Fruit fly (Drosophila melanogaster) whole organism, embryonic: Measurements from ENCODE around the gene dtn.

Experiments
- Blimp-1 ChIP-seq: fragments of 200-800 bp; sonication (Bioruptor generic); optimal IDR thresholded peaks from 3 replicates; lab custom pipeline; 2018; ENCODE audit warnings: missing biosample characterization, missing genetic modification characterization, mild to moderate bottlenecking, moderate library complexity, missing genetic modification reagents
- CG10147 ChIP-seq: fragments of 200-800 bp; sonication (Bioruptor generic); optimal IDR thresholded peaks from 2 replicates; lab custom pipeline; 2019; ENCODE audit warnings: missing biosample characterization, mild to moderate bottlenecking, missing genetic modification characterization, moderate library complexity
- CG10209 ChIP-seq: fragments of 200-800 bp; sonication (Bioruptor generic); optimal IDR thresholded peaks from 3 replicates; lab custom pipeline; 2017; ENCODE audit warnings: missing biosample characterization, mild to moderate bottlenecking, missing genetic modification characterization, missing genetic modification reagents
- CG10543 ChIP-seq: fragments of 200-800 bp; sonication (Bioruptor generic); optimal IDR thresholded peaks from 3 replicates; lab custom pipeline; 2017; ENCODE audit warnings: missing biosample characterization, mild to moderate bottlenecking, missing genetic modification characterization, moderate library complexity
- CG10959 ChIP-seq: fragments of 200-800 bp; sonication (Bioruptor generic); IDR thresholded peaks from 2 replicates; pipeline ENCODE4 v1.3.6; 2022; ENCODE audit warnings: missing biosample characterization, missing genetic modification characterization
- CG12942 ChIP-seq: fragments of 200-800 bp; sonication (Bioruptor generic); optimal IDR thresholded peaks from 3 replicates; lab custom pipeline; 2016; ENCODE audit warnings: missing biosample characterization, missing genetic modification characterization
- CG14667 ChIP-seq: fragments of 200-800 bp; sonication (Bioruptor generic); IDR thresholded peaks from 2 replicates; pipeline ENCODE4 v1.3.6; 2022; ENCODE audit warnings: missing biosample characterization, missing genetic modification characterization
- CG17328 ChIP-seq: fragments of 200-800 bp; sonication (Bioruptor generic); IDR thresholded peaks from 2 replicates; pipeline ENCODE4 v1.3.6; 2022; ENCODE audit warnings: missing biosample characterization, missing genetic modification characterization
- CG17359 ChIP-seq: fragments of 200-800 bp; sonication (Bioruptor generic); optimal IDR thresholded peaks from 3 replicates; lab custom pipeline; 2018; ENCODE audit warnings: missing biosample characterization, mild to moderate bottlenecking, missing genetic modification characterization, moderate library complexity
- CG17612 ChIP-seq: fragments of 200-800 bp; sonication (Bioruptor generic); IDR thresholded peaks from 2 replicates; pipeline ENCODE4 v1.3.6; 2022; ENCODE audit warnings: missing biosample characterization, missing genetic modification characterization
- CG2199 ChIP-seq: fragments of 200-800 bp; sonication (Bioruptor generic); IDR thresholded peaks from 3 replicates; pipeline ENCODE4 v1.3.6; 2022; ENCODE audit warnings: missing biosample characterization, missing genetic modification characterization
- CG2889 ChIP-seq: fragments of 200-800 bp; sonication (Bioruptor generic); IDR thresholded peaks from 3 replicates; pipeline ENCODE4 v1.3.6; 2022; ENCODE audit warnings: missing biosample characterization, missing genetic modification characterization
- CG30431 ChIP-seq: fragments of 200-800 bp; sonication (Bioruptor generic); optimal IDR thresholded peaks from 2 replicates; lab custom pipeline; 2017; ENCODE audit warnings: missing biosample characterization, missing genetic modification characterization
- CG4424 ChIP-seq: fragments of 200-800 bp; sonication (Bioruptor generic); optimal IDR thresholded peaks from 3 replicates; lab custom pipeline; 2016; ENCODE audit warnings: missing biosample characterization, missing genetic modification characterization
- CG4730 ChIP-seq: fragments of 200-800 bp; sonication (Bioruptor generic); IDR thresholded peaks from 2 replicates; pipeline ENCODE4 v1.3.6; 2022; ENCODE audit warnings: missing biosample characterization, missing genetic modification characterization
- CG8944 ChIP-seq: fragments of 200-800 bp; sonication (Bioruptor generic); optimal IDR thresholded peaks from 3 replicates; lab custom pipeline; 2016; ENCODE audit warnings: missing biosample characterization, missing genetic modification characterization
- CG9609 ChIP-seq: fragments of 200-800 bp; sonication (Bioruptor generic); optimal IDR thresholded peaks from 3 replicates; lab custom pipeline; 2016; ENCODE audit warnings: missing biosample characterization, missing genetic modification characterization
- CG9876 ChIP-seq: fragments of 200-800 bp; sonication (Bioruptor generic); optimal IDR thresholded peaks from 2 replicates; lab custom pipeline; 2016; ENCODE audit warnings: missing biosample characterization, missing genetic modification characterization
- CoRest ChIP-seq: fragments of 200-800 bp; sonication (Bioruptor generic); optimal IDR thresholded peaks from 3 replicates; lab custom pipeline; 2018; ENCODE audit warnings: missing biosample characterization, mild to moderate bottlenecking, missing genetic modification characterization, moderate library complexity
- Dfd ChIP-seq, 2 experiments: fragments of >200 bp; optimal IDR thresholded peaks; 2 replicates each; lab custom pipeline; 2017; ENCODE audit warnings: missing biosample characterization in 2 of 2, missing genetic modification characterization in 2 of 2
- ERR ChIP-seq: fragments of 200-800 bp; sonication (Bioruptor generic); optimal IDR thresholded peaks from 2 replicates; lab custom pipeline; 2016; ENCODE audit warnings: missing biosample characterization, missing genetic modification characterization
- Fer2 ChIP-seq: fragments of 200-800 bp; sonication (Bioruptor generic); optimal IDR thresholded peaks from 2 replicates; lab custom pipeline; 2018; ENCODE audit warnings: missing biosample characterization, mild to moderate bottlenecking, missing genetic modification characterization, moderate library complexity
- Gug ChIP-seq: fragments of 200-800 bp; sonication (Bioruptor generic); IDR thresholded peaks from 4 replicates; pipeline ENCODE4 v1.3.6; 2022; ENCODE audit warnings: missing biosample characterization, missing genetic modification characterization
- H15 ChIP-seq: fragments of 200-800 bp; sonication (Bioruptor generic); IDR thresholded peaks from 3 replicates; pipeline ENCODE4 v1.3.6; 2022; ENCODE audit warnings: missing biosample characterization, missing genetic modification characterization
- Hmx ChIP-seq: fragments of 200-800 bp; sonication (Bioruptor generic); optimal IDR thresholded peaks from 2 replicates; lab custom pipeline; 2016; ENCODE audit warnings: missing biosample characterization, missing genetic modification characterization
- Hr78 ChIP-seq, 2 experiments: fragments of 200-800 bp in 1 of 2; fragments of >200 bp in 1 of 2; sonication (Bioruptor generic) in 1 of 2; optimal IDR thresholded peaks; 2 replicates each; lab custom pipeline; 2017 to 2019; ENCODE audit warnings: missing biosample characterization in 2 of 2, missing genetic modification characterization in 2 of 2, mild to moderate bottlenecking in 1 of 2, moderate library complexity in 1 of 2
- Neu2 ChIP-seq: fragments of 200-800 bp; sonication (Bioruptor generic); optimal IDR thresholded peaks from 3 replicates; lab custom pipeline; 2016; ENCODE audit warnings: missing biosample characterization, missing genetic modification characterization, borderline replicate concordance
- Optix ChIP-seq: fragments of 200-800 bp; sonication (Bioruptor generic); IDR thresholded peaks from 3 replicates; pipeline ENCODE4 v1.3.6; 2022; ENCODE audit warnings: missing biosample characterization, missing genetic modification characterization
- Scr ChIP-seq: fragments of 200-800 bp; sonication (Bioruptor generic); IDR thresholded peaks from 2 replicates; pipeline ENCODE4 v1.3.6; 2022; ENCODE audit warnings: missing biosample characterization, missing genetic modification characterization; ENCODE audit not compliant: partially characterized antibody
- abd-A ChIP-seq: fragments of 200-800 bp; sonication (Bioruptor generic); optimal IDR thresholded peaks from 3 replicates; lab custom pipeline; 2019; ENCODE audit warnings: missing biosample characterization, mild to moderate bottlenecking, missing genetic modification characterization, moderate library complexity
- br ChIP-seq: fragments of >200 bp; optimal IDR thresholded peaks from 2 replicates; lab custom pipeline; 2017
- caup ChIP-seq: fragments of 200-800 bp; sonication (Bioruptor generic); optimal IDR thresholded peaks from 3 replicates; lab custom pipeline; 2017; ENCODE audit warnings: missing biosample characterization, mild to moderate bottlenecking, missing genetic modification characterization, moderate library complexity; ENCODE audit not compliant: severe bottlenecking
- danr ChIP-seq: fragments of 200-800 bp; sonication (Bioruptor generic); IDR thresholded peaks from 2 replicates; pipeline ENCODE4 v1.3.6; 2022; ENCODE audit warnings: missing biosample characterization, missing genetic modification characterization
- hkb ChIP-seq, 2 experiments: fragments of 200-800 bp in 1 of 2; fragments of >200 bp in 1 of 2; sonication (Bioruptor generic) in 1 of 2; IDR thresholded peaks in 1 of 2; optimal IDR thresholded peaks in 1 of 2; 2 replicates each; pipeline versions ENCODE4 v1.3.6 to Lab custom; 2017 to 2022; ENCODE audit warnings: missing biosample characterization in 1 of 2, missing genetic modification characterization in 1 of 2
- hth ChIP-seq: fragments of >200 bp; optimal IDR thresholded peaks from 2 replicates; lab custom pipeline; 2017; ENCODE audit warnings: inconsistent platforms
- mld ChIP-seq: fragments of 200-800 bp; sonication (Bioruptor generic); IDR thresholded peaks from 3 replicates; pipeline ENCODE4 v1.3.6; 2022; ENCODE audit warnings: missing biosample characterization, missing genetic modification characterization; ENCODE audit not compliant: partially characterized antibody
- oc ChIP-seq: fragments of 200-800 bp; sonication (Bioruptor generic); optimal IDR thresholded peaks from 2 replicates; lab custom pipeline; 2018; ENCODE audit warnings: missing biosample characterization, mild to moderate bottlenecking, missing genetic modification characterization, moderate library complexity
- peb ChIP-seq: fragments of 200-800 bp; sonication (Bioruptor generic); IDR thresholded peaks from 2 replicates; pipeline ENCODE4 v1.3.6; 2022; ENCODE audit warnings: missing biosample characterization, missing genetic modification characterization
- psq ChIP-seq: fragments of 200-800 bp; sonication (Bioruptor generic); optimal IDR thresholded peaks from 2 replicates; lab custom pipeline; 2017; ENCODE audit warnings: missing biosample characterization, missing genetic modification characterization
- slbo ChIP-seq: fragments of 200-800 bp; sonication (Bioruptor generic); IDR thresholded peaks from 2 replicates; pipeline ENCODE4 v1.3.6; 2022; ENCODE audit warnings: missing biosample characterization, missing genetic modification characterization
- slou ChIP-seq: fragments of 200-800 bp; sonication (Bioruptor generic); optimal IDR thresholded peaks from 3 replicates; lab custom pipeline; 2016; ENCODE audit warnings: missing biosample characterization, missing genetic modification characterization
- sna ChIP-seq: fragments of 200-800 bp; sonication (Bioruptor generic); IDR thresholded peaks from 2 replicates; pipeline ENCODE4 v1.3.6; 2022; ENCODE audit warnings: missing biosample characterization, missing genetic modification characterization; ENCODE audit not compliant: partially characterized antibody
- so ChIP-seq: fragments of 200-800 bp; sonication (Bioruptor generic); IDR thresholded peaks from 3 replicates; pipeline ENCODE4 v1.3.6; 2022; ENCODE audit warnings: missing biosample characterization, missing genetic modification characterization
- sug ChIP-seq: fragments of 200-800 bp; optimal IDR thresholded peaks from 2 replicates; lab custom pipeline; 2019; ENCODE audit warnings: missing biosample characterization, mild to moderate bottlenecking, missing genetic modification characterization, moderate library complexity
- tin ChIP-seq: fragments of 200-800 bp; sonication (Bioruptor generic); optimal IDR thresholded peaks from 3 replicates; lab custom pipeline; 2016; ENCODE audit warnings: missing biosample characterization, missing genetic modification characterization
- tio ChIP-seq: fragments of 200-800 bp; sonication (Bioruptor generic); optimal IDR thresholded peaks from 2 replicates; lab custom pipeline; 2017; ENCODE audit warnings: missing biosample characterization, missing genetic modification characterization, inconsistent platforms
- unc-4 ChIP-seq: fragments of 200-800 bp; sonication (Bioruptor generic); IDR thresholded peaks from 2 replicates; pipeline ENCODE4 v1.3.6; 2022; ENCODE audit warnings: missing biosample characterization, missing genetic modification characterization; ENCODE audit not compliant: partially characterized antibody
- wor ChIP-seq: fragments of 200-800 bp; sonication (Bioruptor generic); IDR thresholded peaks from 2 replicates; pipeline ENCODE4 v1.3.6; 2022; ENCODE audit warnings: missing biosample characterization, missing genetic modification characterization

The dtn gene

dm6 chrX:6224225-6225190 lies 939 bp upstream of the dtn start, which contains the start of gene sqh (continued):
- TF ChIP-seq CG10959 (GFP tag; lab: Robert Waterston, UW) (peak; percentile 66), hth (lab: Kevin White, UChicago) (no peak), unc-4 (no peak), CG10147 (GFP tag; lab: Kevin White, UChicago) (peak; percentile 74), Dfd (GFP tag; optimal IDR thresholded peaks at IDR 0.05; lab: Kevin White, UChicago) (no peak), CG10209 (peak; percentile 86), CG9609 (GFP tag; lab: Kevin White, UChicago) (no peak), CG10543 (peak; percentile 93), danr (peak; percentile 82), CG12942 (peak; percentile 78), slbo (GFP tag; lab: Robert Waterston, UW) (peak; percentile 90), sna (GFP tag; lab: Robert Waterston, UW) (no peak), wor (GFP tag; lab: Robert Waterston, UW) (peak; percentile 81), CG4424 (GFP tag; lab: Kevin White, UChicago) (peak; percentile 78), abd-A (peak; percentile 37), CG2889 (peak; percentile 87), Blimp-1 (GFP tag; lab: Kevin White, UChicago) (peak; percentile 78), CG14667 (GFP tag; lab: Robert Waterston, UW) (peak; percentile 84), CG17612 (peak; percentile 61), CG4730 (GFP tag; lab: Robert Waterston, UW) (peak; percentile 84), CoRest (tag; lab: Kevin White, UChicago) (peak; percentile 94), caup (GFP tag; lab: Kevin White, UChicago) (peak; percentile 84), psq (GFP tag; lab: Kevin White, UChicago) (peak; percentile 50), hkb (optimal IDR thresholded peaks at IDR 0.05; lab: Kevin White, UChicago) (no peak), hkb (GFP tag; IDR thresholded peaks at IDR 0.05; lab: Robert Waterston, UW) (peak; percentile 92; the same call in 1 of the 2 replicates), Optix (peak; percentile 84), CG30431 (GFP tag; lab: Kevin White, UChicago) (peak; percentile 82), Hr78 (GFP tag; optimal IDR thresholded peaks at IDR 0.05; lab: Kevin White, UChicago) (peak in 1 of 2 experiments; percentile 72), oc (tag; lab: Kevin White, UChicago) (no peak), peb (GFP tag; lab: Robert Waterston, UW) (peak; percentile 65), CG8944 (GFP tag; lab: Kevin White, UChicago) (peak; percentile 37), br (no peak), Neu2 (GFP tag; lab: Kevin White, UChicago) (no peak), CG9876 (no peak), Hmx (no peak), CG2199 (GFP tag; lab: Robert Waterston, UW) (0 out of 3 replicates have a peak, but pooled peaks have one; percentile 72), mld (GFP tag; lab: Robert Waterston, UW) (no peak), slou (peak; percentile 72), CG17359 (tag; lab: Kevin White, UChicago) (peak; percentile 82), so (GFP tag; lab: Robert Waterston, UW) (peak; percentile 87; the same call in 1 of the 3 replicates), Scr (GFP tag; lab: Robert Waterston, UW) (no peak), Gug (GFP tag; lab: Robert Waterston, UW) (peak; percentile 91), Fer2 (peak; percentile 78), tin (GFP tag; lab: Kevin White, UChicago) (peak; percentile 78), H15 (GFP tag; lab: Robert Waterston, UW) (peak; percentile 78), CG17328 (GFP tag; lab: Robert Waterston, UW) (peak; percentile 87), sug (tag; lab: Kevin White, UChicago) (peak; percentile 86), tio (GFP tag; lab: Kevin White, UChicago) (no peak), ERR (GFP tag; lab: Kevin White, UChicago) (no peak)
